In genomic region chr3R:30813903-30814339, dm6 we compare ENCODE assay signal across 1 fruit fly cellular context.
TF ChIP-seq lines count a peak whose summit lies in the region.

No protein-coding gene starts in this region.

TF ChIP-seq in whole organism, embryonic, 481 proteins besides CTCF, POLR2A, EP300 and RAD21 (continued from another document and continues in another):
- peak; percentile 62 for TF ChIP-seq CG31388 (GFP tag; optimal IDR thresholded peaks at IDR 0.05; lab: Kevin White, UChicago)
- TF ChIP-seq Meics (GFP tag; optimal IDR thresholded peaks at IDR 0.05; lab: Kevin White, UChicago), result peak; percentile 83
- TF ChIP-seq Hsf (GFP tag; optimal IDR thresholded peaks at IDR 0.05; lab: Kevin White, UChicago), result peak; percentile 77
- TF ChIP-seq sug (tag; optimal IDR thresholded peaks at IDR 0.05; lab: Kevin White, UChicago), result peak; percentile 52
- peak; percentile 77 to 80 for TF ChIP-seq Pdp1 (GFP tag; optimal IDR thresholded peaks at IDR 0.05; lab: Kevin White, UChicago)
- peak; percentile 82 for TF ChIP-seq CG13296 (GFP tag; optimal IDR thresholded peaks at IDR 0.05; lab: Kevin White, UChicago)
- TF ChIP-seq Dip3 (GFP tag; optimal IDR thresholded peaks at IDR 0.05; lab: Kevin White, UChicago), result peak; percentile 55
- TF ChIP-seq esg (GFP tag; conservative IDR thresholded peaks at IDR 0.05; lab: Robert Waterston, UW), result peak; percentile 80
- TF ChIP-seq fd3F (GFP tag; optimal IDR thresholded peaks at IDR 0.05; lab: Kevin White, UChicago), result peak; percentile 74
- peak; percentile 62 for TF ChIP-seq CrebB (tag; optimal IDR thresholded peaks at IDR 0.05; lab: Kevin White, UChicago)
- peak; percentile 49 for TF ChIP-seq shn (GFP tag; optimal IDR thresholded peaks at IDR 0.05; lab: Kevin White, UChicago)
- TF ChIP-seq chn (GFP tag; optimal IDR thresholded peaks at IDR 0.05; lab: Kevin White, UChicago), result peak; percentile 74
- TF ChIP-seq CG11696 (GFP tag; IDR thresholded peaks at IDR 0.05; lab: Robert Waterston, UW), result peak; percentile 77
- TF ChIP-seq Scr (GFP tag; IDR thresholded peaks at IDR 0.05; lab: Robert Waterston, UW; ENCODE audit: partially characterized antibody), result no peak
- TF ChIP-seq HLH4C (GFP tag; IDR thresholded peaks at IDR 0.05; lab: Robert Waterston, UW; ENCODE audit: partially characterized antibody), result no peak
- peak; percentile 68 for TF ChIP-seq CG7987 (GFP tag; optimal IDR thresholded peaks at IDR 0.05; lab: Kevin White, UChicago)
- no peak for TF ChIP-seq Kr (GFP tag; optimal IDR thresholded peaks at IDR 0.05; lab: Kevin White, UChicago)
- no peak for TF ChIP-seq Opbp (GFP tag; IDR thresholded peaks at IDR 0.05; lab: Robert Waterston, UW; ENCODE audit: partially characterized antibody)
- TF ChIP-seq disco-r (GFP tag; optimal IDR thresholded peaks at IDR 0.05; lab: Kevin White, UChicago), result peak; percentile 77
- no peak for TF ChIP-seq CG7963 (GFP tag; IDR thresholded peaks at IDR 0.05; lab: Robert Waterston, UW; ENCODE audit: partially characterized antibody)
- peak; percentile 40; the same call in 1 of the 3 replicates for TF ChIP-seq Optix (GFP tag; IDR thresholded peaks at IDR 0.05; lab: Robert Waterston, UW)
- peak in 1 of 2 experiments; percentile 92 for TF ChIP-seq bsh (GFP tag; optimal IDR thresholded peaks at IDR 0.05; lab: Kevin White, UChicago)
- TF ChIP-seq CG6272 (GFP tag; IDR thresholded peaks at IDR 0.05; lab: Robert Waterston, UW), result peak; percentile 58; the same call in 1 of the 2 replicates
- peak; percentile 88 for TF ChIP-seq CG34422 (GFP tag; IDR thresholded peaks at IDR 0.05; lab: Robert Waterston, UW)
- TF ChIP-seq H2.0 (GFP tag; IDR thresholded peaks at IDR 0.05; lab: Robert Waterston, UW), result peak; percentile 71
- peak; percentile 69 for TF ChIP-seq btn (GFP tag; optimal IDR thresholded peaks at IDR 0.05; lab: Kevin White, UChicago)
- TF ChIP-seq da (GFP tag; optimal IDR thresholded peaks at IDR 0.05; lab: Kevin White, UChicago), result peak; percentile 24
- peak; percentile 70 for TF ChIP-seq CG31224 (GFP tag; IDR thresholded peaks at IDR 0.05; lab: Robert Waterston, UW)
- no peak for TF ChIP-seq pzg (GFP tag; optimal IDR thresholded peaks at IDR 0.05; lab: Kevin White, UChicago)
- peak; percentile 49 for TF ChIP-seq fd64A (GFP tag; optimal IDR thresholded peaks at IDR 0.05; lab: Kevin White, UChicago)
- peak; percentile 71 for TF ChIP-seq CG12236 (GFP tag; optimal IDR thresholded peaks at IDR 0.05; lab: Kevin White, UChicago)
- TF ChIP-seq sna (GFP tag; IDR thresholded peaks at IDR 0.05; lab: Robert Waterston, UW; ENCODE audit: partially characterized antibody), result no peak
- peak; percentile 78 for TF ChIP-seq her (GFP tag; optimal IDR thresholded peaks at IDR 0.05; lab: Kevin White, UChicago)
- TF ChIP-seq CG6175 (GFP tag; IDR thresholded peaks at IDR 0.05; lab: Robert Waterston, UW), result 0 out of 3 replicates have a peak, but pooled peaks have one; percentile 46
- TF ChIP-seq nau (GFP tag; optimal IDR thresholded peaks at IDR 0.05; lab: Kevin White, UChicago), result peak; percentile 84
- peak; percentile 71 for TF ChIP-seq NK7.1 (GFP tag; optimal IDR thresholded peaks at IDR 0.05; lab: Kevin White, UChicago)
- peak; percentile 80 for TF ChIP-seq B-H1 (GFP tag; IDR thresholded peaks at IDR 0.05; lab: Robert Waterston, UW)
- TF ChIP-seq ci (GFP tag; IDR thresholded peaks at IDR 0.05; lab: Robert Waterston, UW), result peak; percentile 91
- peak; percentile 69 for TF ChIP-seq CG6854 (GFP tag; optimal IDR thresholded peaks at IDR 0.05; lab: Kevin White, UChicago)
- peak; percentile 76 for TF ChIP-seq CG11723 (GFP tag; optimal IDR thresholded peaks at IDR 0.05; lab: Kevin White, UChicago)
- TF ChIP-seq CG18619 (GFP tag; optimal IDR thresholded peaks at IDR 0.05; lab: Kevin White, UChicago), result peak; percentile 62
- TF ChIP-seq Ravus (GFP tag; IDR thresholded peaks at IDR 0.05; lab: Robert Waterston, UW), result peak; percentile 16
- TF ChIP-seq B-H2 (GFP tag; optimal IDR thresholded peaks at IDR 0.05; lab: Kevin White, UChicago), result peak; percentile 14
- peak; percentile 83 for TF ChIP-seq Aef1 (GFP tag; IDR thresholded peaks at IDR 0.05; lab: Robert Waterston, UW)
- peak; percentile 73 for TF ChIP-seq klu (GFP tag; IDR thresholded peaks at IDR 0.05; lab: Robert Waterston, UW)
- TF ChIP-seq Lpt (GFP tag; optimal IDR thresholded peaks at IDR 0.05; lab: Kevin White, UChicago), result no peak
- TF ChIP-seq cas (GFP tag; IDR thresholded peaks at IDR 0.05; lab: Robert Waterston, UW), result no peak
- peak; percentile 45 for TF ChIP-seq twi (tag; optimal IDR thresholded peaks at IDR 0.05; lab: Kevin White, UChicago)
- peak; percentile 68 for TF ChIP-seq CG1024 (GFP tag; IDR thresholded peaks at IDR 0.05; lab: Robert Waterston, UW)
- peak; percentile 84 for TF ChIP-seq PHDP (tag; optimal IDR thresholded peaks at IDR 0.05; lab: Kevin White, UChicago)
- TF ChIP-seq nerfin-2 (GFP tag; IDR thresholded peaks at IDR 0.05; lab: Robert Waterston, UW; ENCODE audit: partially characterized antibody), result no peak
- peak; percentile 38; the same call in 1 of the 2 replicates for TF ChIP-seq Taf1 (GFP tag; IDR thresholded peaks at IDR 0.05; lab: Robert Waterston, UW)
- peak; percentile 83 for TF ChIP-seq grau (tag; optimal IDR thresholded peaks at IDR 0.05; lab: Kevin White, UChicago)
- TF ChIP-seq emc (GFP tag; optimal IDR thresholded peaks at IDR 0.05; lab: Kevin White, UChicago), result peak; percentile 46
- peak; percentile 60 for TF ChIP-seq Chrac-16 (GFP tag; optimal IDR thresholded peaks at IDR 0.05; lab: Kevin White, UChicago)
- peak; percentile 59 for TF ChIP-seq Myb (GFP tag; optimal IDR thresholded peaks at IDR 0.05; lab: Kevin White, UChicago)
- no peak for TF ChIP-seq CG16813 (GFP tag; IDR thresholded peaks at IDR 0.05; lab: Robert Waterston, UW; ENCODE audit: partially characterized antibody)
- TF ChIP-seq Usf (GFP tag; optimal IDR thresholded peaks at IDR 0.05; lab: Kevin White, UChicago), result no peak
- TF ChIP-seq CG16815 (GFP tag; optimal IDR thresholded peaks at IDR 0.05; lab: Kevin White, UChicago), result peak; percentile 44
- peak; percentile 82 for TF ChIP-seq az2 (GFP tag; optimal IDR thresholded peaks at IDR 0.05; lab: Kevin White, UChicago)
- TF ChIP-seq toy (GFP tag; IDR thresholded peaks at IDR 0.05; lab: Robert Waterston, UW), result peak; percentile 46; the same call in 1 of the 2 replicates
- TF ChIP-seq ranshi (GFP tag; IDR thresholded peaks at IDR 0.05; lab: Robert Waterston, UW), result peak; percentile 89
- peak; percentile 65 for TF ChIP-seq Nf-YC (tag; optimal IDR thresholded peaks at IDR 0.05; lab: Kevin White, UChicago)
- peak; percentile 22 for TF ChIP-seq D19B (GFP tag; optimal IDR thresholded peaks at IDR 0.05; lab: Kevin White, UChicago)
- peak; percentile 76 for TF ChIP-seq CG3847 (GFP tag; IDR thresholded peaks at IDR 0.05; lab: Robert Waterston, UW)
- peak; percentile 83 for TF ChIP-seq CG4854 (GFP tag; optimal IDR thresholded peaks at IDR 0.05; lab: Kevin White, UChicago)
- TF ChIP-seq CG5953 (GFP tag; IDR thresholded peaks at IDR 0.05; lab: Robert Waterston, UW), result peak; percentile 64
- TF ChIP-seq cato (GFP tag; optimal IDR thresholded peaks at IDR 0.05; lab: Kevin White, UChicago; ENCODE audit: borderline replicate concordance), result peak; percentile 59
- TF ChIP-seq luna (GFP tag; optimal IDR thresholded peaks at IDR 0.05; lab: Kevin White, UChicago), result no peak
- TF ChIP-seq CG1792 (GFP tag; optimal IDR thresholded peaks at IDR 0.05; lab: Kevin White, UChicago), result peak; percentile 79
- TF ChIP-seq CG4404 (GFP tag; IDR thresholded peaks at IDR 0.05; lab: Robert Waterston, UW), result peak; percentile 54
- no peak for TF ChIP-seq Doc3 (GFP tag; IDR thresholded peaks at IDR 0.05; lab: Robert Waterston, UW; ENCODE audit: partially characterized antibody)
- TF ChIP-seq gcm (GFP tag; optimal IDR thresholded peaks at IDR 0.05; lab: Kevin White, UChicago), result peak; percentile 78
- TF ChIP-seq Rfx (GFP tag; IDR thresholded peaks at IDR 0.05; lab: Robert Waterston, UW), result peak; percentile 91
- peak; percentile 11 for TF ChIP-seq abd-A (tag; optimal IDR thresholded peaks at IDR 0.05; lab: Kevin White, UChicago)
- TF ChIP-seq lab (GFP tag; optimal IDR thresholded peaks at IDR 0.05; lab: Kevin White, UChicago), result peak; percentile 91
- peak; percentile 87 for TF ChIP-seq CG7372 (GFP tag; IDR thresholded peaks at IDR 0.05; lab: Robert Waterston, UW)
- TF ChIP-seq tx (GFP tag; optimal IDR thresholded peaks at IDR 0.05; lab: Kevin White, UChicago), result peak; percentile 49
- no peak for TF ChIP-seq CG34224 (GFP tag; IDR thresholded peaks at IDR 0.05; lab: Robert Waterston, UW; ENCODE audit: partially characterized antibody)
- peak; percentile 67 for TF ChIP-seq CG17802 (tag; optimal IDR thresholded peaks at IDR 0.05; lab: Kevin White, UChicago)
- TF ChIP-seq CG18262 (tag; optimal IDR thresholded peaks at IDR 0.05; lab: Kevin White, UChicago), result peak; percentile 91
- peak; percentile 82 for TF ChIP-seq repo (GFP tag; optimal IDR thresholded peaks at IDR 0.05; lab: Kevin White, UChicago)
- TF ChIP-seq MTF-1 (GFP tag; optimal IDR thresholded peaks at IDR 0.05; lab: Kevin White, UChicago; ENCODE audit: borderline replicate concordance), result peak; percentile 73
- TF ChIP-seq zfh2 (GFP tag; optimal IDR thresholded peaks at IDR 0.05; lab: Kevin White, UChicago), result peak; percentile 26
- TF ChIP-seq Mad (GFP tag; optimal IDR thresholded peaks at IDR 0.05; lab: Kevin White, UChicago), result peak; percentile 68
- TF ChIP-seq gsb (GFP tag; IDR thresholded peaks at IDR 0.05; lab: Robert Waterston, UW), result peak; percentile 74
- no peak for TF ChIP-seq yki (optimal IDR thresholded peaks at IDR 0.05; lab: Kevin White, UChicago)
- peak; percentile 22 for TF ChIP-seq wek (GFP tag; optimal IDR thresholded peaks at IDR 0.05; lab: Kevin White, UChicago)
- peak; percentile 75 for TF ChIP-seq gro (GFP tag; optimal IDR thresholded peaks at IDR 0.05; lab: Kevin White, UChicago)
- no peak for TF ChIP-seq knrl (GFP tag; IDR thresholded peaks at IDR 0.05; lab: Robert Waterston, UW; ENCODE audit: partially characterized antibody)
- peak; percentile 4 for TF ChIP-seq CG13894 (tag; optimal IDR thresholded peaks at IDR 0.05; lab: Kevin White, UChicago)
- TF ChIP-seq Rx (GFP tag; IDR thresholded peaks at IDR 0.05; lab: Robert Waterston, UW), result peak; percentile 71
- TF ChIP-seq CG10366 (GFP tag; IDR thresholded peaks at IDR 0.05; lab: Robert Waterston, UW), result peak; percentile 74
- TF ChIP-seq lola (GFP tag; optimal IDR thresholded peaks at IDR 0.05; lab: Kevin White, UChicago), result peak in 1 of 3 experiments; percentile 78
- peak; percentile 85 for TF ChIP-seq Abd-B (GFP tag; optimal IDR thresholded peaks at IDR 0.05; lab: Kevin White, UChicago)
- peak; percentile 75 for TF ChIP-seq CG14050 (GFP tag; IDR thresholded peaks at IDR 0.05; lab: Robert Waterston, UW)
- TF ChIP-seq zf30C (GFP tag; optimal IDR thresholded peaks at IDR 0.05; lab: Kevin White, UChicago), result peak; percentile 55
- peak; percentile 77 for TF ChIP-seq Oaz (GFP tag; IDR thresholded peaks at IDR 0.05; lab: Robert Waterston, UW)
- peak; percentile 84 for TF ChIP-seq Drgx (GFP tag; IDR thresholded peaks at IDR 0.05; lab: Robert Waterston, UW)
- no peak for TF ChIP-seq YL-1 (GFP tag; optimal IDR thresholded peaks at IDR 0.05; lab: Kevin White, UChicago)
- TF ChIP-seq bbx (GFP tag; IDR thresholded peaks at IDR 0.05; lab: Robert Waterston, UW; ENCODE audit: partially characterized antibody), result no peak
- TF ChIP-seq onecut (GFP tag; IDR thresholded peaks at IDR 0.05; lab: Robert Waterston, UW), result peak; percentile 78
- no peak for TF ChIP-seq CG17912 (GFP tag; optimal IDR thresholded peaks at IDR 0.05; lab: Kevin White, UChicago)
- peak; percentile 63 for TF ChIP-seq CG6765 (GFP tag; optimal IDR thresholded peaks at IDR 0.05; lab: Kevin White, UChicago)
- peak; percentile 86 for TF ChIP-seq Oli (tag; optimal IDR thresholded peaks at IDR 0.05; lab: Kevin White, UChicago)
- peak; percentile 68 for TF ChIP-seq odd (GFP tag; optimal IDR thresholded peaks at IDR 0.05; lab: Kevin White, UChicago)
- peak; percentile 38; the same call in 1 of the 2 replicates for TF ChIP-seq CG8765 (GFP tag; IDR thresholded peaks at IDR 0.05; lab: Robert Waterston, UW)
- no peak for TF ChIP-seq CG14860 (GFP tag; IDR thresholded peaks at IDR 0.05; lab: Robert Waterston, UW; ENCODE audit: partially characterized antibody)
- no peak for TF ChIP-seq Hmx (GFP tag; optimal IDR thresholded peaks at IDR 0.05; lab: Kevin White, UChicago)
- peak; percentile 26; the same call in 1 of the 2 replicates for TF ChIP-seq CkIIα-i1 (GFP tag; IDR thresholded peaks at IDR 0.05; lab: Robert Waterston, UW)
- TF ChIP-seq Deaf1 (tag; optimal IDR thresholded peaks at IDR 0.05; lab: Kevin White, UChicago), result peak; percentile 69
- TF ChIP-seq CG13424 (tag; optimal IDR thresholded peaks at IDR 0.05; lab: Kevin White, UChicago), result peak; percentile 84
- peak; percentile 75; the same call in 1 of the 2 replicates for TF ChIP-seq CG17612 (GFP tag; IDR thresholded peaks at IDR 0.05; lab: Robert Waterston, UW)
- TF ChIP-seq HLH54F (GFP tag; optimal IDR thresholded peaks at IDR 0.05; lab: Kevin White, UChicago), result peak; percentile 49
- peak; percentile 20 for TF ChIP-seq ac (GFP tag; optimal IDR thresholded peaks at IDR 0.05; lab: Kevin White, UChicago)
- peak; percentile 58 for TF ChIP-seq Bdp1 (GFP tag; optimal IDR thresholded peaks at IDR 0.05; lab: Kevin White, UChicago)
- TF ChIP-seq CG9797 (GFP tag; optimal IDR thresholded peaks at IDR 0.05; lab: Kevin White, UChicago), result no peak
- TF ChIP-seq hth (optimal IDR thresholded peaks at IDR 0.05; lab: Kevin White, UChicago), result no peak
- TF ChIP-seq CG2678 (tag; optimal IDR thresholded peaks at IDR 0.05; lab: Kevin White, UChicago), result peak; percentile 92
- TF ChIP-seq CG4360 (GFP tag; IDR thresholded peaks at IDR 0.05; lab: Robert Waterston, UW), result peak; percentile 45
- peak; percentile 55 for TF ChIP-seq CG10462 (GFP tag; optimal IDR thresholded peaks at IDR 0.05; lab: Kevin White, UChicago)
- TF ChIP-seq Hr3 (GFP tag; optimal IDR thresholded peaks at IDR 0.05; lab: Kevin White, UChicago), result peak; percentile 66
- TF ChIP-seq chinmo (GFP tag; IDR thresholded peaks at IDR 0.05; lab: Robert Waterston, UW; ENCODE audit: partially characterized antibody), result 0 out of 4 replicates have a peak, but pooled peaks have one; percentile 11
- TF ChIP-seq dati (GFP tag; IDR thresholded peaks at IDR 0.05; lab: Robert Waterston, UW), result peak; percentile 74
- TF ChIP-seq Dad (GFP tag; optimal IDR thresholded peaks at IDR 0.05; lab: Kevin White, UChicago), result peak; percentile 69
- TF ChIP-seq CG16863 (GFP tag; optimal IDR thresholded peaks at IDR 0.05; lab: Kevin White, UChicago), result peak; percentile 80
- peak; percentile 56 for TF ChIP-seq vfl (GFP tag; optimal IDR thresholded peaks at IDR 0.05; lab: Kevin White, UChicago)
- TF ChIP-seq slp2 (GFP tag; optimal IDR thresholded peaks at IDR 0.05; lab: Kevin White, UChicago), result peak; percentile 80
